Worm (Caenorhabditis elegans): ENCODE measurements around the gene sre-39.

sre-39 gene

DNA sequence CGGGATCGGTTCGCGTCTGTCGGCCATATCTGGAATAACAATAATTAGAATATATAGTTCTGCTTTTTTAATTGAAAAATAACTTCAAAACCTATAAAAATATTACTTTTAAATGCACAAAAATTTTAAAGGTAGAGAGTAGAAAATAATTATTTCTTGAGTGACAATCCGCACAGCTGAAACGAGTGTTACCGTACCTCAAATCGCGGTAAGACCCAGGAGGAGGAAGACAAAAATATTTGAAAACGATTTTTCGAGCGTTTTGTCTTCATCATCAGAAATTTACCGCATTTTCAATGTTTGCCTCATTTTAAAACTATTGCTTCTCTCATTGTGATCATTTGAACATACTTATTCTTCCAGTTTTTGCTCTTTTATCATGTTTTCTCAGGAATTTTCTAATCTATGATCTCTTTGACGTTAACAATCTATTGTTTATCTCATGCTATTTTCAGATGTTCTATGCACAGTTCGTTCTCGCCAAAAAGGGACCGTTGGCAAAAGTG, 11.3 kb downstream of the sre-39 start, which contains the start of the genes rpn-5 and scc-1:
TSS of gene rpn-5 (minus strand) at position 162 of the 506 bp plus-strand sequence.
TSS of gene scc-1 (plus strand) at position 456 of the 506 bp plus-strand sequence.
- TF ChIP-seq ces-1 (GFP tag; optimal IDR thresholded peaks at IDR 0.05): peak; percentile 80
- TF ChIP-seq drap-1 (GFP tag; optimal IDR thresholded peaks at IDR 0.05): no peak
- no peak for TF ChIP-seq cnd-1 (tag; optimal IDR thresholded peaks at IDR 0.05)
- TF ChIP-seq ham-2 (GFP tag; optimal IDR thresholded peaks at IDR 0.05): no peak
- no peak for TF ChIP-seq ztf-11 (tag; optimal IDR thresholded peaks at IDR 0.05)
- peak; percentile 85 for TF ChIP-seq pha-4 (tag; optimal IDR thresholded peaks at IDR 0.05)
- TF ChIP-seq ceh-83 (GFP tag; optimal IDR thresholded peaks at IDR 0.05): no peak
- TF ChIP-seq zip-8 (tag; optimal IDR thresholded peaks at IDR 0.05): no peak
- TF ChIP-seq nhr-237 (tag; optimal IDR thresholded peaks at IDR 0.05): peak; percentile 71
- TF ChIP-seq ceh-43 (GFP tag; optimal IDR thresholded peaks at IDR 0.05): no peak
- no peak for TF ChIP-seq elt-3 (tag; optimal IDR thresholded peaks at IDR 0.05)
- peak; percentile 99 for TF ChIP-seq lsy-2 (tag; optimal IDR thresholded peaks at IDR 0.05)
- peak; percentile 43 for TF ChIP-seq hlh-1 (tag; optimal IDR thresholded peaks at IDR 0.05)
- peak; percentile 8 for TF ChIP-seq sptf-1 (tag; optimal IDR thresholded peaks at IDR 0.05)
- TF ChIP-seq nhr-28 (tag; optimal IDR thresholded peaks at IDR 0.05): no peak
- no peak for TF ChIP-seq tbx-8 (GFP tag; optimal IDR thresholded peaks at IDR 0.05)
- no peak for TF ChIP-seq mab-5 (tag; optimal IDR thresholded peaks at IDR 0.05)
- TF ChIP-seq lin-13 (tag; optimal IDR thresholded peaks at IDR 0.05): peak; percentile 42
- TF ChIP-seq unc-39 (tag; optimal IDR thresholded peaks at IDR 0.05): no peak
- TF ChIP-seq lin-32 (GFP tag; optimal IDR thresholded peaks at IDR 0.05): no peak
- no peak for TF ChIP-seq unc-120 (tag; optimal IDR thresholded peaks at IDR 0.05; ENCODE audit: poor library complexity, severe bottlenecking)
- peak; percentile 88 for TF ChIP-seq unc-62 (GFP tag; optimal IDR thresholded peaks at IDR 0.05)
- TF ChIP-seq nhr-2 (tag; optimal IDR thresholded peaks at IDR 0.05): no peak
- no peak for TF ChIP-seq snpc-4 (tag; optimal IDR thresholded peaks at IDR 0.05)
- peak; percentile 55 for TF ChIP-seq ceh-39 (tag; optimal IDR thresholded peaks at IDR 0.05)
- TF ChIP-seq blmp-1 (tag; optimal IDR thresholded peaks at IDR 0.05): no peak
- TF ChIP-seq sem-2 (GFP tag; optimal IDR thresholded peaks at IDR 0.05): no peak
- no peak for TF ChIP-seq nhr-12 (tag; optimal IDR thresholded peaks at IDR 0.05)
- TF ChIP-seq mep-1 (tag; optimal IDR thresholded peaks at IDR 0.05): peak; percentile 55
- no peak for TF ChIP-seq elt-1 (tag; optimal IDR thresholded peaks at IDR 0.05; ENCODE audit: borderline replicate concordance, insufficient read depth)

ce11 chrII:4701482-4702119, 14.6 kb downstream of the sre-39 start, which contains the start of gene unc-85:
Gene unc-85 (plus strand): TSS chrII:4702069.
- TF ChIP-seq elt-1 (tag; optimal IDR thresholded peaks at IDR 0.05; ENCODE audit: borderline replicate concordance, insufficient read depth): peak; percentile 6
- TF ChIP-seq ham-2 (GFP tag; optimal IDR thresholded peaks at IDR 0.05): peak; percentile 48
- peak; percentile 60 for TF ChIP-seq nhr-237 (tag; optimal IDR thresholded peaks at IDR 0.05)
- peak; percentile 68 for TF ChIP-seq drap-1 (GFP tag; optimal IDR thresholded peaks at IDR 0.05)
- peak; percentile 70 for TF ChIP-seq mep-1 (tag; optimal IDR thresholded peaks at IDR 0.05)
- peak; percentile 6 for TF ChIP-seq hlh-1 (tag; optimal IDR thresholded peaks at IDR 0.05)
- peak; percentile 87 for TF ChIP-seq sptf-1 (tag; optimal IDR thresholded peaks at IDR 0.05)
- peak; percentile 77 for TF ChIP-seq mls-2 (tag; optimal IDR thresholded peaks at IDR 0.05)
- TF ChIP-seq lin-13 (tag; optimal IDR thresholded peaks at IDR 0.05): peak; percentile 12
- peak; percentile 66 for TF ChIP-seq ceh-43 (GFP tag; optimal IDR thresholded peaks at IDR 0.05)
- TF ChIP-seq cnd-1 (tag; optimal IDR thresholded peaks at IDR 0.05): peak; percentile 48
- peak; percentile 57 for TF ChIP-seq M03D4.4 (tag; optimal IDR thresholded peaks at IDR 0.05)
- peak; percentile 67 for TF ChIP-seq lsy-2 (tag; optimal IDR thresholded peaks at IDR 0.05)
- TF ChIP-seq ces-1 (GFP tag; optimal IDR thresholded peaks at IDR 0.05): peak; percentile 48
- peak; percentile 68 for TF ChIP-seq unc-120 (tag; optimal IDR thresholded peaks at IDR 0.05; ENCODE audit: poor library complexity, severe bottlenecking)
- TF ChIP-seq ztf-11 (tag; optimal IDR thresholded peaks at IDR 0.05): peak; percentile 29

DNA sequence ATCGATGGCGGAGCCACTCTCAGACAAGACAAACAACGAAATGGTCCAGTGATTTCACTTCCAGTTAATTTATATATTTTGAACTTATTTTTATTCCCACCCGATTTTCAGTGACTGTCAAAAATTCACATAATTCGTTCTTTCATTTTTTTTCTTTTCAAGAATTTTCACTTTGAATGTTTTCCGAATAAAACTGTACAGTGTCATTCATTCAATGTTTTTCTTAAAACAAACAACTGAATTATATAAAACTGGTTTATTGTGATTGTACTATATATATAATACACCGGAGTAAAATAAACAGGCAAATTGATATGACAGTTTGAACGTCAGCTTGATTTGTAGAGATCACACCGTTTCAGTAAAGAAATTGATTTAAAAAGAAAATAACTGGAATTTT, 16.0 kb downstream of the sre-39 start:
- TF ChIP-seq flh-1 (GFP tag; optimal IDR thresholded peaks at IDR 0.05): no peak
- no peak for TF ChIP-seq lsy-2 (tag; optimal IDR thresholded peaks at IDR 0.05)
- no peak for TF ChIP-seq elt-1 (tag; optimal IDR thresholded peaks at IDR 0.05; ENCODE audit: borderline replicate concordance, insufficient read depth)
- TF ChIP-seq bed-3 (GFP tag; optimal IDR thresholded peaks at IDR 0.05): no peak
- TF ChIP-seq mls-2 (tag; optimal IDR thresholded peaks at IDR 0.05): no peak
- TF ChIP-seq snpc-4 (tag; optimal IDR thresholded peaks at IDR 0.05): no peak
- TF ChIP-seq hlh-1 (tag; optimal IDR thresholded peaks at IDR 0.05): no peak
- no peak for TF ChIP-seq tbx-8 (GFP tag; optimal IDR thresholded peaks at IDR 0.05)
- TF ChIP-seq sptf-1 (tag; optimal IDR thresholded peaks at IDR 0.05): no peak
- no peak for TF ChIP-seq ceh-43 (GFP tag; optimal IDR thresholded peaks at IDR 0.05)
- TF ChIP-seq nhr-12 (tag; optimal IDR thresholded peaks at IDR 0.05): no peak
- TF ChIP-seq pha-4 (tag; optimal IDR thresholded peaks at IDR 0.05): no peak
- no peak for TF ChIP-seq unc-120 (tag; optimal IDR thresholded peaks at IDR 0.05; ENCODE audit: poor library complexity, severe bottlenecking)
- no peak for TF ChIP-seq ceh-83 (GFP tag; optimal IDR thresholded peaks at IDR 0.05)
- no peak for TF ChIP-seq lin-32 (GFP tag; optimal IDR thresholded peaks at IDR 0.05)
- no peak for TF ChIP-seq ceh-39 (tag; optimal IDR thresholded peaks at IDR 0.05)

Data from whole organism, mixed stage, embryonic.